Fruit fly (Drosophila melanogaster) whole organism, embryonic: ENCODE data around the gene vers.
A peak's percentile ranks its signal among the peaks of the same experiment; 100 is the strongest.

ENCODE experiments used
- Abd-B ChIP-seq: fragments of 200-800 bp; sonication (Bioruptor generic); optimal IDR thresholded peaks from 2 replicates; lab custom pipeline; 2018; ENCODE audit warnings: missing biosample characterization, mild to moderate bottlenecking, missing genetic modification characterization, moderate library complexity
- CG10321 ChIP-seq: fragments of 200-800 bp; sonication (Bioruptor generic); IDR thresholded peaks from 2 replicates; pipeline ENCODE4 v1.3.6; 2022; ENCODE audit warnings: missing biosample characterization, missing genetic modification characterization
- CG10959 ChIP-seq: fragments of 200-800 bp; sonication (Bioruptor generic); IDR thresholded peaks from 2 replicates; pipeline ENCODE4 v1.3.6; 2022; ENCODE audit warnings: missing biosample characterization, missing genetic modification characterization
- CG11504 ChIP-seq: fragments of 200-800 bp; sonication (Bioruptor generic); optimal IDR thresholded peaks from 3 replicates; lab custom pipeline; 2019; ENCODE audit warnings: missing biosample characterization, mild to moderate bottlenecking, missing genetic modification characterization, moderate library complexity
- CG12391 ChIP-seq: fragments of 200-800 bp; sonication (Bioruptor generic); optimal IDR thresholded peaks from 3 replicates; lab custom pipeline; 2018; ENCODE audit warnings: missing biosample characterization, mild to moderate bottlenecking, missing genetic modification characterization, moderate library complexity
- CG16815 ChIP-seq: fragments of 200-800 bp; sonication (Bioruptor generic); optimal IDR thresholded peaks from 3 replicates; lab custom pipeline; 2017; ENCODE audit warnings: missing biosample characterization, mild to moderate bottlenecking, missing genetic modification characterization
- CG30403 ChIP-seq: fragments of 200-800 bp; sonication (Bioruptor generic); optimal IDR thresholded peaks from 3 replicates; lab custom pipeline; 2016; ENCODE audit warnings: missing biosample characterization, missing genetic modification characterization
- CG32532 ChIP-seq: fragments of 200-800 bp; sonication (Bioruptor generic); IDR thresholded peaks from 2 replicates; pipeline ENCODE4 v1.3.6; 2022; ENCODE audit warnings: missing biosample characterization, missing genetic modification characterization
- CG32772 ChIP-seq: fragments of 200-800 bp; sonication (Bioruptor generic); IDR thresholded peaks from 2 replicates; pipeline ENCODE4 v1.3.6; 2022; ENCODE audit warnings: missing biosample characterization, missing genetic modification characterization
- CG6813 ChIP-seq: fragments of 200-800 bp; sonication (Bioruptor generic); optimal IDR thresholded peaks from 2 replicates; lab custom pipeline; 2017; ENCODE audit warnings: missing biosample characterization, missing genetic modification characterization, mild to moderate bottlenecking, moderate library complexity, missing genetic modification reagents
- CG7987 ChIP-seq: fragments of 200-800 bp; sonication (Bioruptor generic); optimal IDR thresholded peaks from 2 replicates; lab custom pipeline; 2018; ENCODE audit warnings: missing biosample characterization, mild to moderate bottlenecking, missing genetic modification characterization, moderate library complexity
- CG8478 ChIP-seq: fragments of >200 bp; optimal IDR thresholded peaks from 2 replicates; lab custom pipeline; 2018
- CG9932 ChIP-seq: fragments of 200-800 bp; sonication (Bioruptor generic); IDR thresholded peaks from 2 replicates; pipeline ENCODE4 v1.3.6; 2022; ENCODE audit warnings: missing biosample characterization, missing genetic modification characterization
- CoRest ChIP-seq: fragments of 200-800 bp; sonication (Bioruptor generic); optimal IDR thresholded peaks from 3 replicates; lab custom pipeline; 2018; ENCODE audit warnings: missing biosample characterization, mild to moderate bottlenecking, missing genetic modification characterization, moderate library complexity
- Dfd ChIP-seq, 2 experiments: fragments of >200 bp; optimal IDR thresholded peaks; 2 replicates each; lab custom pipeline; 2017; ENCODE audit warnings: missing biosample characterization in 2 of 2, missing genetic modification characterization in 2 of 2
- E2f1 ChIP-seq: fragments of 200-800 bp; sonication (Bioruptor generic); IDR thresholded peaks from 2 replicates; pipeline ENCODE4 v1.3.6; 2022; ENCODE audit warnings: missing biosample characterization, missing genetic modification characterization
- H15 ChIP-seq: fragments of 200-800 bp; sonication (Bioruptor generic); IDR thresholded peaks from 3 replicates; pipeline ENCODE4 v1.3.6; 2022; ENCODE audit warnings: missing biosample characterization, missing genetic modification characterization
- HLH4C ChIP-seq: fragments of 200-800 bp; sonication (Bioruptor generic); IDR thresholded peaks from 3 replicates; pipeline ENCODE4 v1.3.6; 2022; ENCODE audit warnings: missing biosample characterization, missing genetic modification characterization; ENCODE audit not compliant: partially characterized antibody
- Hr78 ChIP-seq, 2 experiments: fragments of 200-800 bp in 1 of 2; fragments of >200 bp in 1 of 2; sonication (Bioruptor generic) in 1 of 2; optimal IDR thresholded peaks; 2 replicates each; lab custom pipeline; 2017 to 2019; ENCODE audit warnings: missing biosample characterization in 2 of 2, missing genetic modification characterization in 2 of 2, mild to moderate bottlenecking in 1 of 2, moderate library complexity in 1 of 2
- Jarid2 ChIP-seq: fragments of 200-800 bp; sonication (Bioruptor generic); optimal IDR thresholded peaks from 3 replicates; lab custom pipeline; 2017; ENCODE audit warnings: mild to moderate bottlenecking, missing biosample characterization, missing genetic modification reagents, missing genetic modification characterization
- Mes4 ChIP-seq: fragments of 200-800 bp; sonication (Bioruptor generic); optimal IDR thresholded peaks from 2 replicates; lab custom pipeline; 2016; ENCODE audit warnings: missing biosample characterization, missing genetic modification characterization
- Nf-YB ChIP-seq: fragments of 200-800 bp; sonication (Bioruptor generic); optimal IDR thresholded peaks from 3 replicates; lab custom pipeline; 2019; ENCODE audit warnings: missing biosample characterization, mild to moderate bottlenecking, missing genetic modification characterization, moderate library complexity
- Opbp ChIP-seq: fragments of 200-800 bp; sonication (Bioruptor generic); IDR thresholded peaks from 3 replicates; pipeline ENCODE4 v1.3.6; 2022; ENCODE audit warnings: missing biosample characterization, missing genetic modification characterization; ENCODE audit not compliant: partially characterized antibody
- Rx ChIP-seq: fragments of 200-800 bp; sonication (Bioruptor generic); IDR thresholded peaks from 2 replicates; pipeline ENCODE4 v1.3.6; 2022; ENCODE audit warnings: missing biosample characterization, missing genetic modification characterization
- Six4 ChIP-seq: fragments of 200-800 bp; sonication (Bioruptor generic); optimal IDR thresholded peaks from 2 replicates; lab custom pipeline; 2016; ENCODE audit warnings: missing biosample characterization, missing genetic modification characterization
- Vsx1 ChIP-seq: fragments of 200-800 bp; sonication (Bioruptor generic); optimal IDR thresholded peaks from 2 replicates; lab custom pipeline; 2017; ENCODE audit warnings: missing biosample characterization, mild to moderate bottlenecking, missing genetic modification characterization, missing genetic modification reagents
- abd-A ChIP-seq: fragments of 200-800 bp; sonication (Bioruptor generic); optimal IDR thresholded peaks from 3 replicates; lab custom pipeline; 2019; ENCODE audit warnings: missing biosample characterization, mild to moderate bottlenecking, missing genetic modification characterization, moderate library complexity
- al ChIP-seq: fragments of 200-800 bp; sonication (Bioruptor generic); IDR thresholded peaks from 2 replicates; pipeline ENCODE4 v1.3.6; 2022; ENCODE audit warnings: missing biosample characterization, missing genetic modification characterization
- aop ChIP-seq: fragments of 200-800 bp; sonication (Bioruptor generic); IDR thresholded peaks from 2 replicates; pipeline ENCODE4 v1.3.6; 2022; ENCODE audit warnings: missing biosample characterization, missing genetic modification characterization
- danr ChIP-seq: fragments of 200-800 bp; sonication (Bioruptor generic); IDR thresholded peaks from 2 replicates; pipeline ENCODE4 v1.3.6; 2022; ENCODE audit warnings: missing biosample characterization, missing genetic modification characterization
- dysf ChIP-seq: fragments of 200-800 bp; sonication (Bioruptor generic); IDR thresholded peaks from 3 replicates; pipeline ENCODE4 v1.3.6; 2022; ENCODE audit warnings: missing biosample characterization, missing genetic modification characterization
- exex ChIP-seq: fragments of 200-800 bp; sonication (Bioruptor generic); optimal IDR thresholded peaks from 4 replicates; lab custom pipeline; 2018; ENCODE audit warnings: missing biosample characterization, mild to moderate bottlenecking, missing genetic modification characterization, moderate library complexity
- fd102C ChIP-seq: fragments of 200-800 bp; sonication (Bioruptor generic); optimal IDR thresholded peaks from 2 replicates; lab custom pipeline; 2018; ENCODE audit warnings: missing biosample characterization, mild to moderate bottlenecking, missing genetic modification characterization, moderate library complexity
- hbn ChIP-seq: fragments of 200-800 bp; sonication (Bioruptor generic); IDR thresholded peaks from 2 replicates; pipeline ENCODE4 v1.3.6; 2022; ENCODE audit warnings: missing biosample characterization, missing genetic modification characterization; ENCODE audit not compliant: partially characterized antibody
- hth ChIP-seq: fragments of >200 bp; optimal IDR thresholded peaks from 2 replicates; lab custom pipeline; 2017; ENCODE audit warnings: inconsistent platforms
- kah ChIP-seq: fragments of 200-800 bp; sonication (Bioruptor generic); optimal IDR thresholded peaks from 2 replicates; lab custom pipeline; 2018; ENCODE audit warnings: missing biosample characterization, mild to moderate bottlenecking, missing genetic modification characterization
- klu ChIP-seq: fragments of 200-800 bp; sonication (Bioruptor generic); IDR thresholded peaks from 2 replicates; pipeline ENCODE4 v1.3.6; 2022; ENCODE audit warnings: missing biosample characterization, missing genetic modification characterization
- lab ChIP-seq: fragments of 200-800 bp; sonication (Bioruptor generic); optimal IDR thresholded peaks from 3 replicates; lab custom pipeline; 2017; ENCODE audit warnings: missing biosample characterization, missing genetic modification characterization, mild to moderate bottlenecking, moderate library complexity, missing genetic modification reagents
- lilli ChIP-seq: fragments of 200-800 bp; sonication (Bioruptor generic); optimal IDR thresholded peaks from 3 replicates; lab custom pipeline; 2016; ENCODE audit warnings: missing biosample characterization, missing genetic modification characterization
- mld ChIP-seq: fragments of 200-800 bp; sonication (Bioruptor generic); IDR thresholded peaks from 3 replicates; pipeline ENCODE4 v1.3.6; 2022; ENCODE audit warnings: missing biosample characterization, missing genetic modification characterization; ENCODE audit not compliant: partially characterized antibody
- oc ChIP-seq: fragments of 200-800 bp; sonication (Bioruptor generic); optimal IDR thresholded peaks from 2 replicates; lab custom pipeline; 2018; ENCODE audit warnings: missing biosample characterization, mild to moderate bottlenecking, missing genetic modification characterization, moderate library complexity
- onecut ChIP-seq: fragments of 200-800 bp; sonication (Bioruptor generic); IDR thresholded peaks from 2 replicates; pipeline ENCODE4 v1.3.6; 2022; ENCODE audit warnings: missing biosample characterization, missing genetic modification characterization
- pan ChIP-seq, 4 experiments: fragments of >200 bp in 3 of 4; fragments of 200-800 bp in 1 of 4; sonication (Bioruptor generic) in 1 of 4; optimal IDR thresholded peaks in 3 of 4; IDR thresholded peaks in 1 of 4; 2 replicates each; pipeline versions ENCODE4 v1.3.6 to Lab custom; 2017 to 2022; ENCODE audit warnings: missing biosample characterization in 2 of 4, missing genetic modification characterization in 2 of 4, mixed read lengths in 1 of 4
- rib ChIP-seq: fragments of 200-800 bp; sonication (Bioruptor generic); IDR thresholded peaks from 2 replicates; pipeline ENCODE4 v1.3.6; 2022; ENCODE audit warnings: missing biosample characterization, missing genetic modification characterization
- sima ChIP-seq: fragments of 200-800 bp; sonication (Bioruptor generic); optimal IDR thresholded peaks from 2 replicates; lab custom pipeline; 2016; ENCODE audit warnings: missing biosample characterization, missing genetic modification characterization
- sug ChIP-seq: fragments of 200-800 bp; optimal IDR thresholded peaks from 2 replicates; lab custom pipeline; 2019; ENCODE audit warnings: missing biosample characterization, mild to moderate bottlenecking, missing genetic modification characterization, moderate library complexity
- tx ChIP-seq: fragments of 200-800 bp; sonication (Bioruptor generic); optimal IDR thresholded peaks from 2 replicates; lab custom pipeline; 2016; ENCODE audit warnings: missing biosample characterization, missing genetic modification characterization

The vers gene

dm6 chr3L:12081679-12082520, 34.0 kb upstream of the vers start, which contains the start of gene Sema5c (continued):
- TF ChIP-seq pan (optimal IDR thresholded peaks at IDR 0.05; lab: Kevin White, UChicago) = no peak
- peak in 1 of 2 experiments; percentile 51 for TF ChIP-seq pan (GFP tag; optimal IDR thresholded peaks at IDR 0.05 in 1 of 2, IDR thresholded peaks at IDR 0.05 in 1 of 2)
- TF ChIP-seq lab = peak; percentile 40
- peak; percentile 53 for TF ChIP-seq al (GFP tag; lab: Robert Waterston, UW)
- no peak for TF ChIP-seq sima (GFP tag; lab: Kevin White, UChicago)
- TF ChIP-seq CG11504 (tag; lab: Kevin White, UChicago) = peak; percentile 86
- TF ChIP-seq aop (GFP tag; lab: Robert Waterston, UW) = peak; percentile 49; the same call in 1 of the 2 replicates
- TF ChIP-seq oc (tag; lab: Kevin White, UChicago) = peak; percentile 50
- TF ChIP-seq hth = no peak
- no peak for TF ChIP-seq Mes4 (GFP tag; lab: Kevin White, UChicago)
- no peak; the same call in 1 of the 2 replicates for TF ChIP-seq rib (GFP tag; lab: Robert Waterston, UW)
- TF ChIP-seq onecut (GFP tag; lab: Robert Waterston, UW) = peak; percentile 27
- TF ChIP-seq Vsx1 (GFP tag; lab: Kevin White, UChicago) = peak; percentile 39
- no peak; the same call in 2 of the 3 replicates for TF ChIP-seq HLH4C (GFP tag; lab: Robert Waterston, UW)
- peak; percentile 31 for TF ChIP-seq sug
- TF ChIP-seq CG12391 (tag; lab: Kevin White, UChicago) = peak; percentile 80
- TF ChIP-seq CG6813 = peak; percentile 47
- TF ChIP-seq CG9932 (GFP tag; lab: Robert Waterston, UW) = peak; percentile 55
- no peak for TF ChIP-seq tx (GFP tag; lab: Kevin White, UChicago)
- no peak for TF ChIP-seq fd102C
- peak; percentile 52; the same call in 1 of the 2 replicates for TF ChIP-seq E2f1 (GFP tag; lab: Robert Waterston, UW)
- TF ChIP-seq CG7987 (GFP tag; lab: Kevin White, UChicago) = no peak
- TF ChIP-seq CoRest (tag; lab: Kevin White, UChicago) = peak; percentile 89
- peak; percentile 64 for TF ChIP-seq CG32532
- TF ChIP-seq Dfd (GFP tag; optimal IDR thresholded peaks at IDR 0.05; lab: Kevin White, UChicago) = no peak
- TF ChIP-seq Opbp = peak; percentile 50; the same call in 2 of the 3 replicates
- no peak for TF ChIP-seq CG8478
- peak; percentile 6 for TF ChIP-seq kah (GFP tag; lab: Kevin White, UChicago)
- TF ChIP-seq H15 (GFP tag; lab: Robert Waterston, UW) = 0 out of 3 replicates have a peak, but pooled peaks have one; percentile 39
- peak; percentile 42 for TF ChIP-seq Rx
- no peak for TF ChIP-seq danr
- TF ChIP-seq CG10321 = no peak
- peak; percentile 73 for TF ChIP-seq CG30403 (GFP tag; lab: Kevin White, UChicago)
- no peak for TF ChIP-seq mld (GFP tag; lab: Robert Waterston, UW)
- peak; percentile 45; the same call in 1 of the 2 replicates for TF ChIP-seq klu (GFP tag; lab: Robert Waterston, UW)
- 0 out of 2 replicates have a peak, but pooled peaks have one; percentile 16 for TF ChIP-seq hbn (GFP tag; lab: Robert Waterston, UW)
- peak; percentile 9 for TF ChIP-seq Six4 (GFP tag; lab: Kevin White, UChicago)
- TF ChIP-seq CG32772 (GFP tag; lab: Robert Waterston, UW) = peak; percentile 51
- peak; percentile 18 for TF ChIP-seq lilli (GFP tag; lab: Kevin White, UChicago)
- peak; percentile 57 for TF ChIP-seq Abd-B (GFP tag; lab: Kevin White, UChicago)
- TF ChIP-seq Jarid2 = peak; percentile 98
- TF ChIP-seq abd-A = peak; percentile 43
- TF ChIP-seq dysf = peak; percentile 44
- TF ChIP-seq CG16815 (GFP tag; lab: Kevin White, UChicago) = peak; percentile 71
- no peak for TF ChIP-seq Hr78 (GFP tag; optimal IDR thresholded peaks at IDR 0.05; lab: Kevin White, UChicago)
- TF ChIP-seq Nf-YB (GFP tag; lab: Kevin White, UChicago) = peak; percentile 70
- no peak; the same call in 1 of the 2 replicates for TF ChIP-seq CG10959 (GFP tag; lab: Robert Waterston, UW)
- TF ChIP-seq exex (tag; lab: Kevin White, UChicago) = peak; percentile 30
